Worm (Caenorhabditis elegans): Measurements from ENCODE around the gene abts-2.
A peak's percentile ranks its signal among the peaks of the same experiment; 100 is the strongest.

abts-2 gene

DNA sequence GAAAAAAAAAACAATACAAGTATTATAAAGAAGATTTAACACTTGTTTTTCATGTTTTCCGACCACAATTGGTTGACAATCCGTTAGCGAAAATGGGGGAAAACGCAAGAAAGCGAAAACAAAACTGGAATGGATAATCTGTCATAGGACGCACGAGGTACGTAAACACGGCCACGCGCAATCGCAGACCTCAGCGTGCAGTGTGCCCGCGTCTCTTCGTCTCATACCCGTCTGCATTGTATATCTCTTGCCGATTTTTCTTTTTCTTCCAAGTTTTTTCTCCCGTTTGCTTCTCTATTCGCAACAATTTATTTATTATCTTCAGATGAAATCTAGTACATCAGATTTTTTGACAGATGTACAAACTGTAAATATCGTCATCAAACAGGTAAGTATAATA lies 21.8 kb upstream of the abts-2 start, which contains the start of gene trpp-9 (continued):
- TF ChIP-seq nhr-23 (tag; optimal IDR thresholded peaks at IDR 0.05) (peak; percentile 59), ZK546.5 (tag; optimal IDR thresholded peaks at IDR 0.05) (no peak), sea-2 (GFP tag; optimal IDR thresholded peaks at IDR 0.05) (no peak), egl-5 (tag; optimal IDR thresholded peaks at IDR 0.05) (peak; percentile 76), hmg-11 (tag; optimal IDR thresholded peaks at IDR 0.05) (peak; percentile 82), elt-2 (tag; optimal IDR thresholded peaks at IDR 0.05) (peak; percentile 13), nhr-67 (tag; optimal IDR thresholded peaks at IDR 0.05) (no peak), lin-15B (tag; optimal IDR thresholded peaks at IDR 0.05) (no peak), tbx-2 (tag; optimal IDR thresholded peaks at IDR 0.05) (no peak), nhr-25 (tag; optimal IDR thresholded peaks at IDR 0.05) (peak; percentile 66), R02D3.7 (tag; optimal IDR thresholded peaks at IDR 0.05) (no peak), ztf-11 (tag; optimal IDR thresholded peaks at IDR 0.05) (no peak), pqm-1 (tag; optimal IDR thresholded peaks at IDR 0.05) (no peak), jun-1 (tag; optimal IDR thresholded peaks at IDR 0.05) (no peak), mdl-1 (tag; optimal IDR thresholded peaks at IDR 0.05) (peak; percentile 14), eor-1 (tag; optimal IDR thresholded peaks at IDR 0.05) (no peak), zag-1 (tag; optimal IDR thresholded peaks at IDR 0.05) (no peak), fkh-10 (GFP tag; optimal IDR thresholded peaks at IDR 0.05) (no peak), elt-3 (tag; optimal IDR thresholded peaks at IDR 0.05) (no peak), ceh-28 (tag; optimal IDR thresholded peaks at IDR 0.05) (no peak)

DNA sequence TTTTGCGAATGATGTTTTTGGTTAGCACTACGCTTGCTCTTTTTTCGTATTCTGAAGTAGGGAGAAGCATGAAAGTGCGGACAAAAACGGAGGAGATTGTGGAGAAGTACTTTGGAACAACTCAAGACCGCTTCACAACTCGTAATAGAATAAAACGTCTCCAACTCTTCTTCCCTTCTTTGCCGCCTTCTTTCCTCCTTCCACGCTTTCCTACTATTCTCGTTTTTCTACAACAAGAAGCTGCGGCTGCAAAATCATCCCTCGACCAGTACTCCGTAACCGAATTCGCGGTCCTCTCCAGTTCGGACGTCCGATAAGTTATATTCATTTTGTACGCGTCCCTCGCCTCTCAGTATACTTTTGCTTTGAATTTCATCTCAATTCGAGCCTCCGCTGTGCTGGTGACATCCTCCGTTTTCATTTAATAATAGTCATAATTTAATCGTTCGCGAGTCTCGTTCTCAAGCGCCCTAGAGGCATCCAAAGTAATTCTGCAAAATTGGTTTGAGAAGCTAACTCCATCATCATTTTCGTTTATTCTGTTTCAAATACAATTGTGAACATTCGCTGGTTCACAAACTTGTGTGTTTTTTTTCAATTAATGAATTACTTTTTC lies 15.6 kb upstream of the abts-2 start:
- TF ChIP-seq egl-27 (tag; optimal IDR thresholded peaks at IDR 0.05) = no peak
- peak; percentile 71 for TF ChIP-seq fkh-10 (GFP tag; optimal IDR thresholded peaks at IDR 0.05)

DNA sequence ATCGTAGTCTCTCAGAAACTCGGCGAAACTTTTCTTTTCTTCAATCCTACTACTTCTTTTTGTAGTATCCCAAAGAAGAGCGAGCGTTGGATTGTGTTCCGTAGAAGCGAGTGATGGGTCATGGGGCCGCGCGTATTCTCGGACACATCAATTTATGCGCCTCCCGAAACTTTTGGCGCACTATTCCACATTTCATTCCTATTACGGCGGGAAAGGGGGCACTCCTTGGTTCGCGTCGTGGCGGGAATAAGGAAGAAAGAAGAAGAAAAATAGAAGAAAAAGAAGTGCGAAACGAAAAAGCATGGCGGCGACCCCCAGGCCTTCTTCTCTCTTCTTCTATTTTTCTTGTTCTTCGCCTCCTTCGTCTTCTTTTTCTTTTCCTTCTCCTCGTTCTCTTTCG lies 13.8 kb upstream of the abts-2 start:
- TF ChIP-seq pha-4 (tag; optimal IDR thresholded peaks at IDR 0.05) = no peak
- no peak for TF ChIP-seq ceh-82 (tag; optimal IDR thresholded peaks at IDR 0.05)
- TF ChIP-seq nhr-12 (tag; optimal IDR thresholded peaks at IDR 0.05) = no peak
- peak; percentile 6 for TF ChIP-seq nhr-23 (tag; optimal IDR thresholded peaks at IDR 0.05)
- TF ChIP-seq mml-1 (tag; optimal IDR thresholded peaks at IDR 0.05) = no peak
- TF ChIP-seq nfya-1 (tag; optimal IDR thresholded peaks at IDR 0.05; ENCODE audit: insufficient read depth) = peak; percentile 41
- TF ChIP-seq ceh-9 (tag; optimal IDR thresholded peaks at IDR 0.05) = no peak
- TF ChIP-seq elt-1 (tag; optimal IDR thresholded peaks at IDR 0.05) = no peak
- no peak for TF ChIP-seq nhr-43 (tag; optimal IDR thresholded peaks at IDR 0.05; ENCODE audit: poor library complexity, severe bottlenecking)
- no peak for TF ChIP-seq egl-27 (tag; optimal IDR thresholded peaks at IDR 0.05)
- no peak for TF ChIP-seq R02D3.7 (tag; optimal IDR thresholded peaks at IDR 0.05)
- no peak for TF ChIP-seq elt-2 (tag; optimal IDR thresholded peaks at IDR 0.05)
- TF ChIP-seq elt-3 (tag; optimal IDR thresholded peaks at IDR 0.05) = no peak
- TF ChIP-seq nhr-77 (tag; optimal IDR thresholded peaks at IDR 0.05) = no peak
- TF ChIP-seq lin-39 (tag; optimal IDR thresholded peaks at IDR 0.05) = peak; percentile 1
- no peak for TF ChIP-seq fos-1 (tag; optimal IDR thresholded peaks at IDR 0.05)
- no peak for TF ChIP-seq sea-2 (GFP tag; optimal IDR thresholded peaks at IDR 0.05)
- TF ChIP-seq fkh-2 (tag; optimal IDR thresholded peaks at IDR 0.05) = no peak
- no peak for TF ChIP-seq jun-1 (tag; optimal IDR thresholded peaks at IDR 0.05)
- no peak for TF ChIP-seq nhr-237 (tag; optimal IDR thresholded peaks at IDR 0.05)
- no peak for TF ChIP-seq nhr-28 (tag; optimal IDR thresholded peaks at IDR 0.05)

DNA sequence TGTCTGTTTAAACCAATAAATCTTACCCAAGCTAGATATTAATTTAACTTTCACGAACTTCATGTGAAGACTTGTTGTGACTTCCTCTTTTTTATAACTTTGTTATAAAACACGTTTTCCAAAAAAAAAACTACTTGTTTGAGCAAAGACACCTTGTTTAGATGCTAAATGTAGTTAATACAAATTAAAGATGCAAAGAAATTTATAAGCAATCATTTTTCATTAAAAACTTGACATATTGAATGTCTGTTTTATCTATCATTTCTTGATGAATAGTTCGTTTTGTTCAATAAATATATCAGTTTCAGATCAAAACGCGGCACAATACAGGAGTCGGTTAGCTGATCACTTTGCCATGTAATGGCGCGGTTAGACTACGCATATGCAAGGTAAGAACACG lies 13.3 kb upstream of the abts-2 start, which contains the start of gene frm-3:
Gene frm-3, plus strand, starts transcription at position 301 of the 400 bp plus-strand sequence.
- no peak for TF ChIP-seq tbx-2 (tag; optimal IDR thresholded peaks at IDR 0.05)
- no peak for TF ChIP-seq nhr-25 (tag; optimal IDR thresholded peaks at IDR 0.05)
- TF ChIP-seq mdl-1 (tag; optimal IDR thresholded peaks at IDR 0.05) = no peak
- no peak for TF ChIP-seq jun-1 (tag; optimal IDR thresholded peaks at IDR 0.05)
- no peak for TF ChIP-seq pqm-1 (tag; optimal IDR thresholded peaks at IDR 0.05)
- no peak for TF ChIP-seq aly-2 (tag; optimal IDR thresholded peaks at IDR 0.05)
- no peak for TF ChIP-seq R02D3.7 (tag; optimal IDR thresholded peaks at IDR 0.05)
- TF ChIP-seq ceh-82 (tag; optimal IDR thresholded peaks at IDR 0.05) = no peak
- no peak for TF ChIP-seq eor-1 (tag; optimal IDR thresholded peaks at IDR 0.05)
- no peak for TF ChIP-seq fos-1 (tag; optimal IDR thresholded peaks at IDR 0.05)
